Worm (Caenorhabditis elegans) whole organism, early embryonic: ENCODE measurements around the gene F36H9.2.
"Not testable (repeated sequence)": the region's sequence is repeated elsewhere in the genome, so short reads cannot be mapped to it uniquely, and the experiment has no call there.

Source experiments
- ama-1 ChIP-seq: fragments of 150-350 bp; optimal IDR thresholded peaks from 2 replicates; lab custom pipeline; 2014
- ceh-13 ChIP-seq: fragments of 200-800 bp; sonication (Bioruptor generic); optimal IDR thresholded peaks from 2 replicates; lab custom pipeline; 2018; ENCODE audit warnings: mild to moderate bottlenecking, missing genetic modification characterization, missing compliant biosample characterization
- ceh-36 ChIP-seq: sonication (generic microtip); optimal IDR thresholded peaks from 2 replicates; lab custom pipeline; 2016; ENCODE audit warnings: missing genetic modification characterization, inconsistent platforms, missing compliant biosample characterization
- ets-7 ChIP-seq: sonication (generic microtip); optimal IDR thresholded peaks from 2 replicates; lab custom pipeline; 2016; ENCODE audit warnings: missing genotype, missing genetic modification characterization, missing compliant biosample characterization
- hmbx-1 ChIP-seq: sonication (generic microtip); optimal IDR thresholded peaks from 2 replicates; lab custom pipeline; 2016; ENCODE audit warnings: mild to moderate bottlenecking, missing genetic modification characterization, missing compliant biosample characterization
- hmg-4 ChIP-seq: fragments of 200-800 bp; sonication (Bioruptor generic); optimal IDR thresholded peaks from 2 replicates; lab custom pipeline; 2018; ENCODE audit warnings: mild to moderate bottlenecking, missing genetic modification characterization, missing compliant biosample characterization
- sea-1 ChIP-seq: fragments of 200-800 bp; sonication (Bioruptor generic); conservative IDR thresholded peaks from 2 replicates; pipeline ENCODE4 v1.3.6; 2022; ENCODE audit warnings: missing genetic modification characterization, missing compliant biosample characterization
- tra-4 ChIP-seq: sonication (generic microtip); optimal IDR thresholded peaks from 2 replicates; lab custom pipeline; 2017; ENCODE audit warnings: missing genetic modification characterization, missing compliant biosample characterization

DNA sequence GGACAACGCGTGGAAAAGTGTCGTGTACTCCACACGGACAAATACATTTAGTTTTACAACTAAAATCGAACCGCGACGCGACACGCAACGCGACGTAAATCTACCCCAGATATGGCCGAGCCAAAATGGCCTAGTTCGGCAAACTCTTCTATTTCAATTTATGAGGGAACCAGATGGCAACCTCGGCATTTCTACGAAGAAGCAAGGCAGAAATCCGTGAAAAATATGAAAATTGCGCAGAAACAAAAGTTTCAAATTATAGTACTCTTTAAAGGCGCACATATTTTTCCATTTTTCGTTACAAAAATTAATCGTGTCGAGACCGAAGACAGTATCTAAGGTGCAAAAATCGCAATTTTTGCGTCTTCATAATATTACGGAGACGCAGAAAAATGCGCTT, 26.5 kb downstream of the F36H9.2 start, which contains the start of gene Y46H3A.5:
- not testable (repeated sequence) for TF ChIP-seq hmbx-1 (tag; lab: Kevin White, UChicago); ama-1 (lab: Kevin White, UChicago); sea-1 (GFP tag; lab: Robert Waterston, UW); ets-7 (tag; lab: Kevin White, UChicago); tra-4; ceh-13 (GFP tag; lab: Kevin White, UChicago); hmg-4; ceh-36 (tag; lab: Kevin White, UChicago)
